Worm (Caenorhabditis elegans) whole organism, young adult: Measurements from ENCODE around the gene rig-6.

Source experiments
- B0261.1 ChIP-seq: sonication (generic microtip); optimal IDR thresholded peaks from 2 replicates; lab custom pipeline; 2016; ENCODE audit warnings: mild to moderate bottlenecking, missing genetic modification characterization, moderate library complexity, missing compliant biosample characterization
- F49E8.2 ChIP-seq: sonication (generic microtip); optimal IDR thresholded peaks from 3 replicates; lab custom pipeline; 2017; ENCODE audit warnings: missing genetic modification characterization, mild to moderate bottlenecking, missing compliant biosample characterization, antibody characterized with exemption, moderate library complexity; ENCODE audit not compliant: insufficient read depth
- ama-1 ChIP-seq, 3 experiments: fragments of 150-350 bp in 1 of 3; sonication (generic microtip) in 2 of 3; optimal IDR thresholded peaks; 2 replicates each; lab custom pipeline; 2014 to 2018; ENCODE audit warnings: missing biosample characterization in 2 of 3, missing genetic modification characterization in 2 of 3, missing genetic modification reagents in 2 of 3
- bed-1 ChIP-seq: fragments of 200-800 bp; sonication (Bioruptor generic); IDR thresholded peaks from 2 replicates; pipeline ENCODE4 v1.3.6; 2022; ENCODE audit warnings: missing genetic modification reagents, missing genetic modification characterization, missing compliant biosample characterization
- ceh-40 ChIP-seq: fragments of 200-800 bp; sonication (Bioruptor generic); IDR thresholded peaks from 2 replicates; pipeline ENCODE4 v1.3.6; 2022; ENCODE audit warnings: missing genetic modification characterization, missing compliant biosample characterization
- ceh-91 ChIP-seq: fragments of 200-800 bp; sonication (Bioruptor generic); IDR thresholded peaks from 2 replicates; pipeline ENCODE4 v1.3.6; 2022; ENCODE audit warnings: missing genetic modification reagents, missing genetic modification characterization, missing compliant biosample characterization
- egl-18 ChIP-seq: fragments of 200-800 bp; sonication (Bioruptor generic); IDR thresholded peaks from 2 replicates; pipeline ENCODE4 v1.3.6; 2022; ENCODE audit warnings: missing genetic modification reagents, missing genetic modification characterization, missing compliant biosample characterization
- pha-4 ChIP-seq: fragments of 150-350 bp; sonication (generic microtip); optimal IDR thresholded peaks from 2 replicates; lab custom pipeline; 2014; ENCODE audit warnings: missing biosample characterization, missing genetic modification reagents, missing genetic modification characterization
- snpc-4 ChIP-seq, 5 experiments: fragments of 150-350 bp in 1 of 5; sonication (generic microtip) in 4 of 5; optimal IDR thresholded peaks; 2 replicates each; lab custom pipeline; 2014 to 2018; ENCODE audit warnings: missing genetic modification characterization in 5 of 5, missing biosample characterization in 3 of 5, antibody characterized with exemption in 2 of 5, mild to moderate bottlenecking in 2 of 5, missing compliant biosample characterization in 2 of 5, missing genotype in 2 of 5, moderate library complexity in 2 of 5, missing genetic modification reagents in 1 of 5
- tbp1 ChIP-seq: fragments of 200-800 bp; sonication (Bioruptor generic); optimal IDR thresholded peaks from 2 replicates; lab custom pipeline; 2018; ENCODE audit warnings: mild to moderate bottlenecking, missing genetic modification characterization, missing compliant biosample characterization
- unc-130 ChIP-seq: sonication (generic microtip); optimal IDR thresholded peaks from 2 replicates; lab custom pipeline; 2016; ENCODE audit warnings: missing genetic modification reagents, missing genetic modification characterization, missing compliant biosample characterization

DNA sequence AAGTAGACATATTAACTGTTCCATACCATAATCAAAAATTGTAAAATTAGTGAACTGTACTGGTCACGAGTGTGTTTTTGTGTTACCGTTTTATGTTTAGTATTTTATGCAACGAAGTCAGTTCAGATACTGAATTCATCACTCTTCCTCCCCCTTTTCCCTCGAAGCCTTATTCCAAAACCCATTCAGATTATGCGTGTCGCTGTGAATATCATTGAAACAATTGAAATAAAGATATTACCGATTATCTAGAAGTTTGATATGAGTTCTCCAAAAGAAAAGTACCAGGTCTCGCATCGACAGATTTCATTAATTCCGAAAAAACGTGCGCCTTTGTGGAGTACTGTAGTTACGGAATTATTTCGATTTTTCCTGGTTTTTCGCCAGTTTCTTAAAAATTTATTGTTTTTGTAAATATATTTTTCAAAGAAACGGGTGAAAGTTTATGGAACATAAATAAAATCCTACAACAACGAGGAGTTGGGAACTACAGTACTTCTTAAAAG, 47.1 kb upstream of the rig-6 start:
- TF ChIP-seq snpc-4 (GFP tag; optimal IDR thresholded peaks at IDR 0.05; lab: Kevin White, UChicago) (no peak), snpc-4 (tag; optimal IDR thresholded peaks at IDR 0.05; lab: Kevin White, UChicago) (no peak), unc-130 (GFP tag; lab: Kevin White, UChicago) (no peak), egl-18 (GFP tag; lab: Robert Waterston, UW) (no peak), ceh-40 (GFP tag; lab: Robert Waterston, UW) (no peak), bed-1 (GFP tag; lab: Robert Waterston, UW) (no peak), tbp1 (GFP tag; lab: Kevin White, UChicago) (no peak), pha-4 (no peak), B0261.1 (tag; lab: Kevin White, UChicago) (no peak), ama-1 (optimal IDR thresholded peaks at IDR 0.05; lab: Kevin White, UChicago) (no peak), ama-1 (GFP tag; optimal IDR thresholded peaks at IDR 0.05; lab: Kevin White, UChicago) (no peak), ceh-91 (GFP tag; lab: Robert Waterston, UW) (no peak), F49E8.2 (tag; lab: Kevin White, UChicago) (no peak)
